Worm (Caenorhabditis elegans): Measurements from ENCODE around the gene C42D8.9.
A peak's percentile ranks its signal among the peaks of the same experiment; 100 is the strongest.

Gene C42D8.9

DNA sequence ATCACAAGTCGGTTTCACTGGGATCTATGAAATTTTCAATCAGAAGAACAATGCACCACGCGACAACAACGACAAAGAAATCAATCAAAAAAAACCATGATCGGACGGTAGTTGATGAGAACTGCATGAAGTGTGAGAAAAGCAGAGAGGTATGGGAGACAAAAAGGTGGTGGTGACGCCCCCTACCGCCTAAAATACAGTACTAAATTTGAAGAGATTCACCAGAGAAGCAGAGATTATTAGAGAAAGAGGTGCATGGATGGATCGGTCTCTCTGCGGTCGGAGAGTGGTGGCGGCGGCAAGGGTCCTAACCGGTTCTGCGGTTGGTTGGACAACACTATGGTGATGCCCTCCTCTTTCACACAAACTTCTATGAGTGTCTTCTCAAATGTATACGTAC is 12.4 kb upstream of the C42D8.9 start (continued):
- TF ChIP-seq dpl-1 (GFP tag; optimal IDR thresholded peaks at IDR 0.05) = no peak
- TF ChIP-seq ZK546.5 (tag; optimal IDR thresholded peaks at IDR 0.05) = no peak
- TF ChIP-seq ztf-7 (tag; optimal IDR thresholded peaks at IDR 0.05) = no peak
- TF ChIP-seq jun-1 (tag; optimal IDR thresholded peaks at IDR 0.05) = no peak
- TF ChIP-seq hlh-30 (tag; optimal IDR thresholded peaks at IDR 0.05; ENCODE audit: insufficient read depth) = peak; percentile 85
- no peak for TF ChIP-seq nhr-237 (tag; optimal IDR thresholded peaks at IDR 0.05)
- no peak; the same call in 1 of the 2 replicates for TF ChIP-seq mdt-29 (GFP tag; IDR thresholded peaks at IDR 0.05)
- TF ChIP-seq ceh-62 (tag; optimal IDR thresholded peaks at IDR 0.05) = no peak
- TF ChIP-seq ctbp-1 (GFP tag; IDR thresholded peaks at IDR 0.05) = peak; percentile 59; the same call in 1 of the 2 replicates
- peak; percentile 42 for TF ChIP-seq mep-1 (tag; optimal IDR thresholded peaks at IDR 0.05)
- no peak for TF ChIP-seq nhr-76 (tag; optimal IDR thresholded peaks at IDR 0.05)
- TF ChIP-seq nhr-111 (GFP tag; optimal IDR thresholded peaks at IDR 0.05) = no peak
- TF ChIP-seq dmd-6 (GFP tag; IDR thresholded peaks at IDR 0.05) = peak; percentile 43; the same call in 1 of the 2 replicates
- TF ChIP-seq Y5F2A.4 (GFP tag; optimal IDR thresholded peaks at IDR 0.05) = no peak
- TF ChIP-seq Y105C5A.15 (GFP tag; IDR thresholded peaks at IDR 0.05) = no peak
- TF ChIP-seq tag-97 (GFP tag; IDR thresholded peaks at IDR 0.05) = no peak
- TF ChIP-seq ceh-44 (GFP tag; IDR thresholded peaks at IDR 0.05) = no peak
- TF ChIP-seq nhr-48 (tag; optimal IDR thresholded peaks at IDR 0.05) = peak; percentile 60

DNA sequence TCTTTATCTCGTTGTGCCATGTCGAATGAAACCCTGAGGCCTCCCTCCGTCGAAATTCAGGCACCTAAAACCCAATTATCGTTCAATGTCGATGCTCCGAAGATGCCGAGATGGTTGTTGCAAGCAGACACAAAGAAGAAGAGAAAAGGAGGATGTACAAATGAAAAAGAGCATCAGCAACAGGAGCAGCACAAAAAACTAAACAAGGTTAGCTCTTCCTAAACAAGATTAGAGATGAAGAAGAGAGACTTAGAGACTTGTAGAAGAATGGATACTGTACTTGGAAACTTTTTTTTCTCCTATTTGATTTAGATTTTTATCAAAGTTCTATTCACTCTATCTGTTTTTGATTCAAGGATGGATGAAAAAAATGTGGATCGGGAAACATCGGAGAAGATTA is 10.7 kb upstream of the C42D8.9 start:
- TF ChIP-seq daf-12 (tag; optimal IDR thresholded peaks at IDR 0.05) (no peak), fkh-10 (GFP tag; optimal IDR thresholded peaks at IDR 0.05) (peak; percentile 49), ctbp-1 (GFP tag; IDR thresholded peaks at IDR 0.05) (peak; percentile 73), lsy-2 (tag; optimal IDR thresholded peaks at IDR 0.05) (peak in 1 of 2 experiments; percentile 52), nhr-42 (GFP tag; IDR thresholded peaks at IDR 0.05) (no peak), dmd-6 (GFP tag; IDR thresholded peaks at IDR 0.05) (0 out of 2 replicates have a peak, but pooled peaks have one; percentile 6), lim-7 (GFP tag; IDR thresholded peaks at IDR 0.05) (no peak), mes-2 (tag; optimal IDR thresholded peaks at IDR 0.05; ENCODE audit: poor library complexity, severe bottlenecking) (peak; percentile 9), aha-1 (tag) (peak; percentile 29), ces-1 (GFP tag; optimal IDR thresholded peaks at IDR 0.05) (peak; percentile 95)

ce11 chrX:5116816-5117459 is 10.1 kb upstream of the C42D8.9 start, which contains the start of gene apl-1:
TSS of gene apl-1 (minus strand) at chrX:5116866.
- TF ChIP-seq spr-1 (tag; optimal IDR thresholded peaks at IDR 0.05) (no peak), hlh-30 (tag; optimal IDR thresholded peaks at IDR 0.05; ENCODE audit: insufficient read depth) (peak; percentile 23), nhr-28 (tag; optimal IDR thresholded peaks at IDR 0.05) (peak; percentile 70), vab-7 (GFP tag; IDR thresholded peaks at IDR 0.05) (no peak), ceh-28 (tag; optimal IDR thresholded peaks at IDR 0.05) (no peak), nhr-25 (tag; optimal IDR thresholded peaks at IDR 0.05; ENCODE audit: borderline replicate concordance, insufficient read depth) (peak; percentile 16), set-16 (GFP tag; IDR thresholded peaks at IDR 0.05) (no peak), dmd-6 (GFP tag; IDR thresholded peaks at IDR 0.05) (peak; percentile 19; the same call in 1 of the 2 replicates), ceh-62 (tag; optimal IDR thresholded peaks at IDR 0.05) (no peak), hmg-1.1 (GFP tag; IDR thresholded peaks at IDR 0.05) (0 out of 2 replicates have a peak, but pooled peaks have one; percentile 17), pha-4 (GFP tag; IDR thresholded peaks at IDR 0.05) (no peak), pha-4 (tag; optimal IDR thresholded peaks at IDR 0.05) (no peak), pqm-1 (tag; optimal IDR thresholded peaks at IDR 0.05) (no peak), T26A8.4 (GFP tag; IDR thresholded peaks at IDR 0.05) (no peak), jun-1 (tag; optimal IDR thresholded peaks at IDR 0.05) (no peak), mes-2 (tag; optimal IDR thresholded peaks at IDR 0.05; ENCODE audit: poor library complexity, severe bottlenecking) (no peak), Y48G9A.11 (GFP tag; IDR thresholded peaks at IDR 0.05) (no peak), daf-16 (GFP tag; optimal IDR thresholded peaks at IDR 0.05) (no peak), daf-16 (tag; optimal IDR thresholded peaks at IDR 0.05) (peak; percentile 2), nhr-76 (tag; optimal IDR thresholded peaks at IDR 0.05) (no peak), daf-8 (GFP tag; IDR thresholded peaks at IDR 0.05) (no peak), mxl-3 (GFP tag; optimal IDR thresholded peaks at IDR 0.05) (peak; percentile 14)
